Worm (Caenorhabditis elegans): Measurements from ENCODE around the gene E_BE45912.2.

The E_BE45912.2 gene

DNA sequence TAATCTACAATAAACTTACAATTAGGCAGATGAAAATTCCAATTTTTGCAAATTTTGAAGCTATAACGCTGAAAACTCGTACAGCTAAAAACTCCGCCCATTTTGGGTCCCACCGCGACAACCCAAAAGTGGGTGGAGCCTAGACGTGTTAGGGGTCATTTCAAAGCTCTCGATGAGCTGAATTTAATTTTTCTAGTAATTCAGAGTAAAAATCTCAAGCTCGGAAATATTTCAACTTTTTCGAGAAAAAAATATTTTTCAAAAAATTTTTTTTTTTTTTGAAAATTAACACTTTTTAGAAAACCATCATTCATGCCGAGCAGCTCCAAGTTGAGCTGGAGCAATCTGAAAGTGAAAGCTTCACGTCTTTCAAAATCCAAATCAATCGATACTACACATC, 29.6 kb downstream of the E_BE45912.2 start, which contains the start of gene R06B10.7:
R06B10.7 (minus strand) TSS at position 101 of the 400 bp plus-strand sequence.
- TF ChIP-seq crh-2 (tag; optimal IDR thresholded peaks at IDR 0.05) (no peak), nhr-6 (tag; optimal IDR thresholded peaks at IDR 0.05) (no peak), unc-39 (tag; optimal IDR thresholded peaks at IDR 0.05) (no peak), R02D3.7 (tag; optimal IDR thresholded peaks at IDR 0.05) (no peak), Y55F3AM.14 (GFP tag; optimal IDR thresholded peaks at IDR 0.05) (no peak), nhr-10 (tag; optimal IDR thresholded peaks at IDR 0.05) (no peak), elt-1 (tag; optimal IDR thresholded peaks at IDR 0.05) (no peak), nhr-21 (tag; optimal IDR thresholded peaks at IDR 0.05) (no peak), aly-2 (tag; optimal IDR thresholded peaks at IDR 0.05) (no peak), mdl-1 (tag; optimal IDR thresholded peaks at IDR 0.05) (no peak), ZK546.5 (tag; optimal IDR thresholded peaks at IDR 0.05) (no peak), sma-9 (GFP tag; optimal IDR thresholded peaks at IDR 0.05) (no peak), sma-9 (tag; optimal IDR thresholded peaks at IDR 0.05) (no peak), mbf-1 (tag; optimal IDR thresholded peaks at IDR 0.05) (no peak), lsy-2 (tag; optimal IDR thresholded peaks at IDR 0.05) (no peak), egl-27 (tag; optimal IDR thresholded peaks at IDR 0.05) (no peak), zag-1 (tag; optimal IDR thresholded peaks at IDR 0.05) (no peak), ceh-82 (tag; optimal IDR thresholded peaks at IDR 0.05) (no peak), elt-3 (tag; optimal IDR thresholded peaks at IDR 0.05) (no peak), snpc-4 (tag; optimal IDR thresholded peaks at IDR 0.05) (no peak)

DNA sequence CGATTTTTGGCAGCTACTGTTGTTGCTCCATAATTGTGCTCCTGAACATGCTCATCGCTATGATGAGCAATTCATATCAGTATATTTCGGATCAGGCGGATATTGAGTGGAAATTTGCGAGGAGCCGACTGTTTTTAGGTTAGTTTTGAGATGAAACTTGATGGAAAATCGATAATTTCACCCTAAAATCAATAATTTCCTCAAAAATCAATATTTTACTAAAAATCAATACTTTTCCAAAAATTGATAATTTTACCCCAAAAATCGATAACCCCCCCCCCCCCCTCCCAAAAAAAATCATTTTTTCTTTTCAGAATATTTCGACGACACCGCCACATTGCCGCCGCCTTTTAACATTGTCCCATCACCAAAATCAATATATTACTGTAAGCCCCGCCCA, 32.0 kb downstream of the E_BE45912.2 start:
- TF ChIP-seq mbf-1 (tag; optimal IDR thresholded peaks at IDR 0.05): no peak
- TF ChIP-seq nhr-6 (tag; optimal IDR thresholded peaks at IDR 0.05): no peak
- no peak for TF ChIP-seq ama-1 (optimal IDR thresholded peaks at IDR 0.05)
- TF ChIP-seq crh-2 (tag; optimal IDR thresholded peaks at IDR 0.05): no peak

DNA sequence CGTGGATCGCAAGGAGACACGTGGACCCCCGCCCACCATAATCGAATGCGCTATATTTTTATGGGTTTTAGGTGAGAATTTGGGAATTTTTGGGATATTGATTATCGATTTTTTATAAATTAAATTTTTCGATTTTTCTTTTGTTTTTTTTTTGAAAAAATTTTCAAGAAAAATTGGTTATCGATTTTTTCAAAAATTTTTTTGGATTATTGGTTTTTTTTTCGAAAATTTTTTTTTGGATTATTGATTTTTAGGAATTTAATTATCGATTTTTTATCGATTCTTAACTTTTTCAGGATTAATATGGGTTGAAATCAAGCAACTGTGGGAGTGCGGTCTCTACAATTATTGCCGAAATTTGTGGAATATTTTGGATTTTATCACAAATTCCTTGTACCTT, 34.3 kb downstream of the E_BE45912.2 start:
- no peak for TF ChIP-seq mab-5 (tag; optimal IDR thresholded peaks at IDR 0.05)
- no peak for TF ChIP-seq skn-1 (tag; optimal IDR thresholded peaks at IDR 0.05)
- TF ChIP-seq nhr-77 (tag; optimal IDR thresholded peaks at IDR 0.05): no peak
- no peak for TF ChIP-seq mdl-1 (tag; optimal IDR thresholded peaks at IDR 0.05)
- no peak for TF ChIP-seq fos-1 (tag; optimal IDR thresholded peaks at IDR 0.05)
- TF ChIP-seq mbf-1 (tag; optimal IDR thresholded peaks at IDR 0.05): no peak
- no peak for TF ChIP-seq peb-1 (tag; optimal IDR thresholded peaks at IDR 0.05)
- no peak for TF ChIP-seq crh-2 (tag; optimal IDR thresholded peaks at IDR 0.05)
- TF ChIP-seq aly-2 (tag; optimal IDR thresholded peaks at IDR 0.05): no peak

DNA sequence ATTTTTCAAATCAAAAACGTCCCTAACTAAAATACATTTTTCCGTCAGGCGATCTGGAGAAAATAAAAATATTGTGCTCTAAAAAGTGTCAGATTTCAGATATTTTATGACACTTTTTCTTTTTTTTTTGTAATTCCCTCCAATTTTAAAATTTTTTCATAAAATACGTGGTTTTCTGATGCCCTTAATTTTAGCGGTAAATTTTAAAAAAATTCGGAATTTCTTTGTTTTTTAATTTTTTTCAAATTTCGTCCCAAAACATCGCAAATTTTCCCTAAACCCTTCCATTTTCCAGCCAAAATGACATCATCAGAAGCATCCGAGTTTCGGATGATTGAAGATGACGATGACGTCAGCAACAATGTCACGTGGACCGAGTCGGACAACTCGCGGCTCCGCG, 39.3 kb downstream of the E_BE45912.2 start, which contains the start of gene trp-2:
trp-2 (plus strand) TSS at position 301 of the 400 bp plus-strand sequence.
- TF ChIP-seq nhr-6 (tag; optimal IDR thresholded peaks at IDR 0.05) (no peak), ceh-16 (tag; optimal IDR thresholded peaks at IDR 0.05) (no peak), unc-55 (GFP tag; optimal IDR thresholded peaks at IDR 0.05) (no peak), skn-1 (tag; optimal IDR thresholded peaks at IDR 0.05) (no peak), ceh-82 (tag; optimal IDR thresholded peaks at IDR 0.05) (no peak), C34F6.9 (tag; optimal IDR thresholded peaks at IDR 0.05) (no peak), mbf-1 (tag; optimal IDR thresholded peaks at IDR 0.05) (no peak), ztf-1 (GFP tag; conservative IDR thresholded peaks at IDR 0.05) (no peak), nhr-12 (tag; optimal IDR thresholded peaks at IDR 0.05) (no peak), mab-5 (tag; optimal IDR thresholded peaks at IDR 0.05) (no peak), blmp-1 (tag; optimal IDR thresholded peaks at IDR 0.05; ENCODE audit: insufficient read depth) (no peak), lin-39 (tag; optimal IDR thresholded peaks at IDR 0.05) (no peak), R02D3.7 (tag; optimal IDR thresholded peaks at IDR 0.05) (no peak), nhr-11 (tag; optimal IDR thresholded peaks at IDR 0.05) (no peak), ztf-4 (tag; optimal IDR thresholded peaks at IDR 0.05) (no peak), alr-1 (tag; optimal IDR thresholded peaks at IDR 0.05) (no peak), mdl-1 (tag; optimal IDR thresholded peaks at IDR 0.05) (no peak), nhr-10 (tag; optimal IDR thresholded peaks at IDR 0.05) (no peak), zag-1 (tag; optimal IDR thresholded peaks at IDR 0.05) (no peak), ztf-11 (tag; optimal IDR thresholded peaks at IDR 0.05) (no peak)

DNA sequence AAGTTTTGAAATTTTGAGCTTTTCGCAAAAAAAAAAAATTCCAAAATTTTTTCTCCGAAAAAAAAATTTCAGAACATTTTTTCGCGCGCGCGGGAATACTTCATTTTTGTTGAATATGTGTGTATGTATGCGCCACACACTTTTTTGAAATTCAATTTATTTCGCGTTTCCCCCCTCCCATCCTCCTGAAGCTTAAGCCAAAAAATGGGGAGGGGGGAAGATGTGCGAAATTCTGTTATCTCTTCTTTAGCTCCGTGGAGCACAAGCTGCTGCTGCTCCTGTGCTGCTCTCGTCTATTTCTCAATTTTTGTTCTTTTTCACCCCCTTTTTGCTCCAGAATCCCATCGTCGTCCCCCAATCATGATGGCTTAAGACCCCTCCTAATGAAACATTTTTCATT, 41.3 kb downstream of the E_BE45912.2 start:
- TF ChIP-seq ztf-1 (GFP tag; conservative IDR thresholded peaks at IDR 0.05) (no peak), sem-4 (tag; optimal IDR thresholded peaks at IDR 0.05) (no peak), nhr-21 (tag; optimal IDR thresholded peaks at IDR 0.05) (no peak), snpc-4 (tag; optimal IDR thresholded peaks at IDR 0.05) (no peak), peb-1 (tag; optimal IDR thresholded peaks at IDR 0.05) (no peak), fos-1 (tag; optimal IDR thresholded peaks at IDR 0.05) (no peak), mab-5 (tag; optimal IDR thresholded peaks at IDR 0.05) (no peak), nhr-237 (tag; optimal IDR thresholded peaks at IDR 0.05) (no peak), aly-2 (tag; optimal IDR thresholded peaks at IDR 0.05) (no peak), lin-13 (GFP tag; optimal IDR thresholded peaks at IDR 0.05) (no peak), C34F6.9 (tag; optimal IDR thresholded peaks at IDR 0.05) (no peak), ZK546.5 (tag; optimal IDR thresholded peaks at IDR 0.05) (no peak)

All from whole organism, L2 larva.